Fruit fly (Drosophila melanogaster) whole organism, prepupa: ENCODE results near the gene CG11333.

ENCODE experiments used
- CG10631 ChIP-seq: fragments of 200-800 bp; sonication (Bioruptor generic); optimal IDR thresholded peaks from 2 replicates; lab custom pipeline; 2016; ENCODE audit warnings: missing biosample characterization, missing genetic modification characterization
- CG11762 ChIP-seq: fragments of 200-800 bp; sonication (Bioruptor generic); optimal IDR thresholded peaks from 3 replicates; lab custom pipeline; 2016; ENCODE audit warnings: missing biosample characterization, missing genetic modification characterization; ENCODE audit not compliant: insufficient read depth
- CG15336 ChIP-seq: fragments of 200-800 bp; sonication (Bioruptor generic); IDR thresholded peaks from 2 replicates; pipeline ENCODE4 v1.3.6; 2022; ENCODE audit warnings: missing biosample characterization, missing genetic modification characterization
- CG1621 ChIP-seq: fragments of 200-800 bp; sonication (Bioruptor generic); optimal IDR thresholded peaks from 3 replicates; lab custom pipeline; 2018; ENCODE audit warnings: missing biosample characterization, mild to moderate bottlenecking, missing genetic modification characterization
- CG16779 ChIP-seq: fragments of 200-800 bp; sonication (Bioruptor generic); optimal IDR thresholded peaks from 3 replicates; lab custom pipeline; 2017; ENCODE audit warnings: missing biosample characterization, mild to moderate bottlenecking, missing genetic modification characterization
- CG31627 ChIP-seq: fragments of 200-800 bp; sonication (Bioruptor generic); optimal IDR thresholded peaks from 3 replicates; lab custom pipeline; 2016; ENCODE audit warnings: missing biosample characterization, missing genetic modification characterization
- CG32006 ChIP-seq: fragments of 200-800 bp; sonication (Bioruptor generic); optimal IDR thresholded peaks from 3 replicates; lab custom pipeline; 2017; ENCODE audit warnings: missing biosample characterization, mild to moderate bottlenecking, missing genetic modification characterization
- CG34406 ChIP-seq: fragments of 200-800 bp; sonication (Bioruptor generic); optimal IDR thresholded peaks from 3 replicates; lab custom pipeline; 2016; ENCODE audit warnings: missing biosample characterization, missing genetic modification characterization
- CG3919 ChIP-seq: fragments of 200-800 bp; sonication (Bioruptor generic); optimal IDR thresholded peaks from 3 replicates; lab custom pipeline; 2016; ENCODE audit warnings: missing biosample characterization, missing genetic modification characterization
- CG6163 ChIP-seq: fragments of 200-800 bp; sonication (Bioruptor generic); IDR thresholded peaks from 3 replicates; pipeline ENCODE4 v1.3.6; 2022; ENCODE audit warnings: missing biosample characterization, missing genetic modification characterization
- CG6792 ChIP-seq: fragments of 200-800 bp; sonication (Bioruptor generic); optimal IDR thresholded peaks from 3 replicates; lab custom pipeline; 2016; ENCODE audit warnings: missing biosample characterization, missing genetic modification characterization
- CG6808 ChIP-seq: fragments of 200-800 bp; sonication (Bioruptor generic); optimal IDR thresholded peaks from 3 replicates; lab custom pipeline; 2017; ENCODE audit warnings: missing biosample characterization, missing genetic modification characterization, mild to moderate bottlenecking, moderate library complexity, missing genetic modification reagents
- CG7368 ChIP-seq: fragments of 200-800 bp; sonication (Bioruptor generic); optimal IDR thresholded peaks from 3 replicates; lab custom pipeline; 2016; ENCODE audit warnings: missing biosample characterization, missing genetic modification characterization
- CG8119 ChIP-seq: fragments of 200-800 bp; sonication (Bioruptor generic); IDR thresholded peaks from 3 replicates; pipeline ENCODE4 v1.3.6; 2022; ENCODE audit warnings: missing biosample characterization, missing genetic modification characterization
- CG8319 ChIP-seq: fragments of 200-800 bp; sonication (Bioruptor generic); optimal IDR thresholded peaks from 3 replicates; lab custom pipeline; 2016; ENCODE audit warnings: missing biosample characterization, missing genetic modification characterization
- CG8632 ChIP-seq: fragments of 200-800 bp; sonication (Bioruptor generic); optimal IDR thresholded peaks from 3 replicates; lab custom pipeline; 2016; ENCODE audit warnings: missing biosample characterization, missing genetic modification characterization
- CG9139 ChIP-seq: fragments of 200-800 bp; sonication (Bioruptor generic); optimal IDR thresholded peaks from 3 replicates; lab custom pipeline; 2017; ENCODE audit warnings: missing biosample characterization, mild to moderate bottlenecking, missing genetic modification characterization
- Eip75B ChIP-seq: fragments of 200-800 bp; sonication (Bioruptor generic); optimal IDR thresholded peaks from 3 replicates; lab custom pipeline; 2016; ENCODE audit warnings: missing biosample characterization, missing genetic modification characterization
- Eip78C ChIP-seq: fragments of 200-800 bp; sonication (Bioruptor generic); peaks from one replicate; lab custom pipeline; 2016; ENCODE audit warnings: missing biosample characterization, missing genetic modification characterization
- Ets21C ChIP-seq: fragments of 200-800 bp; sonication (Bioruptor generic); optimal IDR thresholded peaks from 3 replicates; lab custom pipeline; 2016; ENCODE audit warnings: missing biosample characterization, missing genetic modification characterization
- Ets96B ChIP-seq: fragments of 200-800 bp; optimal IDR thresholded peaks from 2 replicates; lab custom pipeline; 2019; ENCODE audit warnings: missing biosample characterization, mild to moderate bottlenecking, missing genetic modification characterization, moderate library complexity
- Gug ChIP-seq: fragments of 200-800 bp; sonication (Bioruptor generic); IDR thresholded peaks from 2 replicates; pipeline ENCODE4 v1.3.6; 2022; ENCODE audit warnings: missing biosample characterization, missing genetic modification characterization
- Hr39 ChIP-seq: fragments of 200-800 bp; sonication (Bioruptor generic); optimal IDR thresholded peaks from 2 replicates; lab custom pipeline; 2016; ENCODE audit warnings: missing biosample characterization, missing genetic modification characterization
- Hr4 ChIP-seq: fragments of 200-800 bp; sonication (Bioruptor generic); optimal IDR thresholded peaks from 3 replicates; lab custom pipeline; 2016; ENCODE audit warnings: missing biosample characterization, missing genetic modification characterization
- Lpt ChIP-seq: fragments of 200-800 bp; sonication (Bioruptor generic); optimal IDR thresholded peaks from 3 replicates; lab custom pipeline; 2016; ENCODE audit warnings: missing biosample characterization, missing genetic modification characterization
- Met ChIP-seq: fragments of 200-800 bp; sonication (Bioruptor generic); optimal IDR thresholded peaks from 3 replicates; lab custom pipeline; 2016; ENCODE audit warnings: missing biosample characterization, missing genetic modification characterization
- OdsH ChIP-seq: fragments of 200-800 bp; sonication (Bioruptor generic); optimal IDR thresholded peaks from 3 replicates; lab custom pipeline; 2016; ENCODE audit warnings: missing biosample characterization, missing genetic modification characterization
- Smox ChIP-seq: fragments of 200-800 bp; sonication (Bioruptor generic); optimal IDR thresholded peaks from 3 replicates; lab custom pipeline; 2016; ENCODE audit warnings: missing biosample characterization, missing genetic modification characterization
- Sox102F ChIP-seq: fragments of 200-800 bp; sonication (Bioruptor generic); optimal IDR thresholded peaks from 2 replicates; lab custom pipeline; 2016; ENCODE audit warnings: missing biosample characterization, mild to moderate bottlenecking, missing genetic modification characterization
- Sox14 ChIP-seq: fragments of 200-800 bp; sonication (Bioruptor generic); optimal IDR thresholded peaks from 3 replicates; lab custom pipeline; 2016; ENCODE audit warnings: missing biosample characterization, missing genetic modification characterization
- Sox15 ChIP-seq: fragments of 200-800 bp; sonication (Bioruptor generic); optimal IDR thresholded peaks from 3 replicates; lab custom pipeline; 2016; ENCODE audit warnings: missing biosample characterization, missing genetic modification characterization
- acj6 ChIP-seq: fragments of 200-800 bp; sonication (Bioruptor generic); optimal IDR thresholded peaks from 3 replicates; lab custom pipeline; 2016; ENCODE audit warnings: missing biosample characterization, missing genetic modification characterization
- cyc ChIP-seq: fragments of 200-800 bp; sonication (Bioruptor generic); optimal IDR thresholded peaks from 3 replicates; lab custom pipeline; 2016; ENCODE audit warnings: missing biosample characterization, missing genetic modification characterization
- dac ChIP-seq: fragments of 200-800 bp; sonication (Bioruptor generic); optimal IDR thresholded peaks from 2 replicates; lab custom pipeline; 2017; ENCODE audit warnings: missing biosample characterization, mild to moderate bottlenecking, missing genetic modification characterization
- eg ChIP-seq: fragments of 200-800 bp; sonication (Bioruptor generic); IDR thresholded peaks from 3 replicates; pipeline ENCODE4 v1.3.6; 2022; ENCODE audit warnings: missing biosample characterization, missing genetic modification characterization
- esn ChIP-seq: fragments of 200-800 bp; sonication (Bioruptor generic); optimal IDR thresholded peaks from 2 replicates; lab custom pipeline; 2016; ENCODE audit warnings: missing biosample characterization, mild to moderate bottlenecking, missing genetic modification characterization, moderate library complexity
- fkh ChIP-seq: fragments of 200-800 bp; sonication (Bioruptor generic); optimal IDR thresholded peaks from 3 replicates; lab custom pipeline; 2017; ENCODE audit warnings: missing biosample characterization, mild to moderate bottlenecking, missing genetic modification characterization, moderate library complexity
- lz ChIP-seq: fragments of 200-800 bp; sonication (Bioruptor generic); optimal IDR thresholded peaks from 3 replicates; lab custom pipeline; 2016; ENCODE audit warnings: missing biosample characterization, missing genetic modification characterization
- pdm3 ChIP-seq: fragments of 200-800 bp; sonication (Bioruptor generic); optimal IDR thresholded peaks from 3 replicates; lab custom pipeline; 2016; ENCODE audit warnings: missing biosample characterization, missing genetic modification characterization
- salr ChIP-seq, 2 experiments: fragments of 200-800 bp; sonication (Bioruptor generic); optimal IDR thresholded peaks; 3 replicates each; lab custom pipeline; 2016 to 2018; ENCODE audit warnings: missing biosample characterization in 2 of 2, missing genetic modification characterization in 2 of 2, mild to moderate bottlenecking in 1 of 2
- spab ChIP-seq: fragments of 200-800 bp; sonication (Bioruptor generic); optimal IDR thresholded peaks from 2 replicates; lab custom pipeline; 2017; ENCODE audit warnings: missing biosample characterization, mild to moderate bottlenecking, missing genetic modification characterization, missing genetic modification reagents
- svp ChIP-seq: fragments of 200-800 bp; sonication (Bioruptor generic); peaks from one replicate; lab custom pipeline; 2016; ENCODE audit warnings: missing biosample characterization, missing genetic modification characterization
- topi ChIP-seq: fragments of 200-800 bp; sonication (Bioruptor generic); optimal IDR thresholded peaks from 3 replicates; lab custom pipeline; 2016; ENCODE audit warnings: missing biosample characterization, missing genetic modification characterization
- vri ChIP-seq: fragments of 200-800 bp; sonication (Bioruptor generic); optimal IDR thresholded peaks from 3 replicates; lab custom pipeline; 2016; ENCODE audit warnings: missing biosample characterization, mild to moderate bottlenecking, missing genetic modification characterization

CG11333 gene

dm6 chr3R:31482117-31482516 is 19.0 kb downstream of the CG11333 start (continued):
- TF ChIP-seq svp (GFP tag; lab: Kevin White, UChicago): no peak
- TF ChIP-seq Smox: no peak
- peak; percentile 62 for TF ChIP-seq OdsH (GFP tag; lab: Kevin White, UChicago)
- TF ChIP-seq CG16779: peak; percentile 31
- peak; percentile 58 for TF ChIP-seq Lpt (GFP tag; lab: Kevin White, UChicago)
- no peak for TF ChIP-seq Hr39 (GFP tag; lab: Kevin White, UChicago)
- TF ChIP-seq Sox102F: no peak
- TF ChIP-seq Ets21C (GFP tag; lab: Kevin White, UChicago): no peak
- TF ChIP-seq CG31627 (GFP tag; lab: Kevin White, UChicago): no peak
- no peak for TF ChIP-seq lz (GFP tag; lab: Kevin White, UChicago)
- TF ChIP-seq pdm3 (GFP tag; lab: Kevin White, UChicago): peak; percentile 67
- TF ChIP-seq CG8319: no peak
- peak; percentile 50 for TF ChIP-seq Ets96B (tag; lab: Kevin White, UChicago)
- no peak for TF ChIP-seq CG9139
- TF ChIP-seq CG8632 (GFP tag; lab: Kevin White, UChicago): no peak
- TF ChIP-seq acj6 (GFP tag; lab: Kevin White, UChicago): peak; percentile 41
- peak; percentile 9 for TF ChIP-seq CG6808 (GFP tag; lab: Kevin White, UChicago)
- peak; percentile 41 for TF ChIP-seq Eip75B (GFP tag; lab: Kevin White, UChicago)
- TF ChIP-seq CG15336: peak; percentile 78
- peak; percentile 66 for TF ChIP-seq Gug (GFP tag; lab: Robert Waterston, UW)

- TF ChIP-seq Gug (GFP tag; lab: Robert Waterston, UW) (no peak), Ets96B (tag; lab: Kevin White, UChicago) (no peak), CG11762 (GFP tag; lab: Kevin White, UChicago) (no peak), CG8632 (GFP tag; lab: Kevin White, UChicago) (no peak), fkh (GFP tag; lab: Kevin White, UChicago) (no peak), CG3919 (GFP tag; lab: Kevin White, UChicago) (no peak), CG31627 (GFP tag; lab: Kevin White, UChicago) (no peak), Eip75B (GFP tag; lab: Kevin White, UChicago) (no peak), topi (GFP tag; lab: Kevin White, UChicago) (no peak), CG6792 (no peak), dac (no peak), Hr4 (GFP tag; lab: Kevin White, UChicago) (no peak), Ets21C (GFP tag; lab: Kevin White, UChicago) (no peak), CG32006 (GFP tag; lab: Kevin White, UChicago) (no peak), Sox15 (GFP tag; lab: Kevin White, UChicago) (no peak), cyc (GFP tag; lab: Kevin White, UChicago) (no peak), vri (GFP tag; lab: Kevin White, UChicago) (no peak), CG1621 (tag; lab: Kevin White, UChicago) (no peak), CG16779 (no peak), CG10631 (no peak)
Observed at dm6 chr3R:31483060-31483459, 20.0 kb downstream of the CG11333 start.

- TF ChIP-seq CG8632 (GFP tag; lab: Kevin White, UChicago) (no peak), eg (0 out of 3 replicates have a peak, but pooled peaks have one; percentile 26)
Observed at dm6 chr3R:31499114-31499513, 36.0 kb downstream of the CG11333 start, which contains the start of gene mey. TSS of gene mey (plus strand) at chr3R:31499235.

dm6 chr3R:31503665-31504064 is 40.6 kb downstream of the CG11333 start:
- TF ChIP-seq CG34406 (GFP tag; lab: Kevin White, UChicago) (peak; percentile 4), CG3919 (GFP tag; lab: Kevin White, UChicago) (peak; percentile 46), acj6 (GFP tag; lab: Kevin White, UChicago) (peak; percentile 32), pdm3 (GFP tag; lab: Kevin White, UChicago) (peak; percentile 35), CG8632 (GFP tag; lab: Kevin White, UChicago) (peak; percentile 17), CG16779 (no peak), Eip78C (GFP tag; lab: Kevin White, UChicago) (peak; percentile 84), CG6792 (peak; percentile 32), CG6808 (GFP tag; lab: Kevin White, UChicago) (no peak), CG31627 (GFP tag; lab: Kevin White, UChicago) (peak; percentile 18), Met (GFP tag; lab: Kevin White, UChicago) (peak; percentile 30), OdsH (GFP tag; lab: Kevin White, UChicago) (peak; percentile 24), CG8119 (GFP tag; lab: Robert Waterston, UW) (peak; percentile 36; the same call in 1 of the 3 replicates), salr (GFP tag; optimal IDR thresholded peaks at IDR 0.05; lab: Kevin White, UChicago) (peak in 1 of 2 experiments; percentile 25), dac (no peak), lz (GFP tag; lab: Kevin White, UChicago) (no peak), CG32006 (GFP tag; lab: Kevin White, UChicago) (peak; percentile 31), CG10631 (peak; percentile 39), Ets96B (tag; lab: Kevin White, UChicago) (peak; percentile 63), CG7368 (GFP tag; lab: Kevin White, UChicago) (no peak), esn (GFP tag; lab: Kevin White, UChicago) (peak; percentile 14), spab (peak; percentile 41), Sox14 (GFP tag; lab: Kevin White, UChicago) (peak; percentile 32), Eip75B (GFP tag; lab: Kevin White, UChicago) (peak; percentile 21), CG6163 (GFP tag; lab: Robert Waterston, UW) (0 out of 3 replicates have a peak, but pooled peaks have one; percentile 55)
